Worm (Caenorhabditis elegans): ENCODE results near the gene C15H9.5.

ce11 chrX:6075209-6075608 lies 17.9 kb upstream of the C15H9.5 start, which contains the start of gene lgc-58:
- no peak for TF ChIP-seq che-1 (tag; optimal IDR thresholded peaks at IDR 0.05)
- TF ChIP-seq ceh-9 (tag; optimal IDR thresholded peaks at IDR 0.05) = no peak
- no peak for TF ChIP-seq hlh-6 (tag; optimal IDR thresholded peaks at IDR 0.05)
- TF ChIP-seq nhr-11 (tag; optimal IDR thresholded peaks at IDR 0.05) = no peak
- no peak for TF ChIP-seq ceh-2 (tag; optimal IDR thresholded peaks at IDR 0.05)
- no peak for TF ChIP-seq ztf-16 (tag; optimal IDR thresholded peaks at IDR 0.05)
- no peak for TF ChIP-seq ceh-31 (tag; optimal IDR thresholded peaks at IDR 0.05)
- TF ChIP-seq elt-2 (tag; optimal IDR thresholded peaks at IDR 0.05) = no peak
- no peak for TF ChIP-seq fkh-10 (GFP tag; optimal IDR thresholded peaks at IDR 0.05)
- TF ChIP-seq syd-9 (tag; optimal IDR thresholded peaks at IDR 0.05) = no peak
- TF ChIP-seq T23F11.4 (GFP tag; optimal IDR thresholded peaks at IDR 0.05) = no peak
- no peak for TF ChIP-seq ama-1 (optimal IDR thresholded peaks at IDR 0.05)
- no peak for TF ChIP-seq lin-11 (tag; optimal IDR thresholded peaks at IDR 0.05)
